Worm (Caenorhabditis elegans) whole organism, young adult: ENCODE results near the gene C14A4.13.

ENCODE experiments used
- B0035.1 ChIP-seq: sonication (generic microtip); optimal IDR thresholded peaks from 2 replicates; lab custom pipeline; 2016; ENCODE audit warnings: missing genetic modification characterization, mild to moderate bottlenecking, missing compliant biosample characterization, missing genotype, missing genetic modification reagents
- F49E8.2 ChIP-seq: sonication (generic microtip); optimal IDR thresholded peaks from 3 replicates; lab custom pipeline; 2017; ENCODE audit warnings: missing genetic modification characterization, mild to moderate bottlenecking, missing compliant biosample characterization, antibody characterized with exemption, moderate library complexity; ENCODE audit not compliant: insufficient read depth
- F55B11.4 ChIP-seq: sonication (generic microtip); optimal IDR thresholded peaks from 2 replicates; lab custom pipeline; 2016; ENCODE audit warnings: missing compliant biosample characterization, missing genetic modification characterization, borderline replicate concordance; ENCODE audit not compliant: insufficient read depth
- Y53G8AR.9 ChIP-seq: fragments of 200-800 bp; sonication (Bioruptor generic); conservative IDR thresholded peaks from 2 replicates; pipeline ENCODE4 v1.3.6; 2022; ENCODE audit warnings: missing genetic modification reagents, missing genetic modification characterization, missing compliant biosample characterization
- Y79H2A.3 ChIP-seq: fragments of 200-800 bp; sonication (Bioruptor generic); conservative IDR thresholded peaks from 2 replicates; pipeline ENCODE4 v1.3.6; 2022; ENCODE audit warnings: missing genetic modification reagents, missing genetic modification characterization, missing compliant biosample characterization
- ZK185.1 ChIP-seq: sonication (generic microtip); optimal IDR thresholded peaks from 2 replicates; lab custom pipeline; 2016; ENCODE audit warnings: mild to moderate bottlenecking, missing genetic modification characterization, missing compliant biosample characterization; ENCODE audit not compliant: poor library complexity, severe bottlenecking
- aptf-3 ChIP-seq: fragments of 200-800 bp; sonication (Bioruptor generic); IDR thresholded peaks from 2 replicates; pipeline ENCODE4 v1.3.6; 2022; ENCODE audit warnings: missing genetic modification characterization, missing compliant biosample characterization
- attf-6 ChIP-seq: fragments of 200-800 bp; sonication (Bioruptor generic); IDR thresholded peaks from 2 replicates; pipeline ENCODE4 v1.3.6; 2022; ENCODE audit warnings: missing genetic modification reagents, missing genetic modification characterization, missing compliant biosample characterization
- ccch-3 ChIP-seq: fragments of 200-800 bp; sonication (Bioruptor generic); optimal IDR thresholded peaks from 2 replicates; lab custom pipeline; 2018; ENCODE audit warnings: mild to moderate bottlenecking, missing genetic modification characterization, missing compliant biosample characterization
- cebp-1 ChIP-seq, 2 experiments: fragments of 200-800 bp in 1 of 2; sonication (Bioruptor generic) in 1 of 2; sonication (generic microtip) in 1 of 2; IDR thresholded peaks in 1 of 2; optimal IDR thresholded peaks in 1 of 2; 2 replicates each; pipeline versions ENCODE4 v1.3.6 to Lab custom; 2017 to 2022; ENCODE audit warnings: missing compliant biosample characterization in 2 of 2, missing genetic modification characterization in 2 of 2, mild to moderate bottlenecking in 1 of 2, missing genetic modification reagents in 1 of 2, moderate library complexity in 1 of 2
- cebp-2 ChIP-seq: fragments of 200-800 bp; sonication (Bioruptor generic); IDR thresholded peaks from 2 replicates; pipeline ENCODE4 v1.3.6; 2022; ENCODE audit warnings: missing genetic modification characterization, missing compliant biosample characterization
- ceh-100 ChIP-seq: fragments of 200-800 bp; sonication (Bioruptor generic); IDR thresholded peaks from 2 replicates; pipeline ENCODE4 v1.3.6; 2022; ENCODE audit warnings: missing genetic modification reagents, missing genetic modification characterization, missing compliant biosample characterization
- ceh-27 ChIP-seq: fragments of 200-800 bp; sonication (Bioruptor generic); optimal IDR thresholded peaks from 2 replicates; lab custom pipeline; 2018; ENCODE audit warnings: mild to moderate bottlenecking, missing genetic modification characterization, moderate library complexity, missing compliant biosample characterization
- ceh-58 ChIP-seq: fragments of 200-800 bp; sonication (Bioruptor generic); IDR thresholded peaks from 2 replicates; pipeline ENCODE4 v1.3.6; 2022; ENCODE audit warnings: missing genetic modification characterization, missing compliant biosample characterization
- chd-7 ChIP-seq: sonication (generic microtip); optimal IDR thresholded peaks from 2 replicates; lab custom pipeline; 2016; ENCODE audit warnings: mild to moderate bottlenecking, missing genetic modification characterization, moderate library complexity, missing compliant biosample characterization
- egl-18 ChIP-seq: fragments of 200-800 bp; sonication (Bioruptor generic); IDR thresholded peaks from 2 replicates; pipeline ENCODE4 v1.3.6; 2022; ENCODE audit warnings: missing genetic modification reagents, missing genetic modification characterization, missing compliant biosample characterization
- ekl-4 ChIP-seq: fragments of 200-800 bp; sonication (Bioruptor generic); IDR thresholded peaks from 2 replicates; pipeline ENCODE4 v1.3.6; 2022; ENCODE audit warnings: missing genetic modification reagents, missing genetic modification characterization, missing compliant biosample characterization
- him-1 ChIP-seq: sonication (generic microtip); optimal IDR thresholded peaks from 2 replicates; lab custom pipeline; 2016; ENCODE audit warnings: missing genotype, missing genetic modification reagents, missing genetic modification characterization, missing compliant biosample characterization
- hlh-26 ChIP-seq: fragments of 200-800 bp; sonication (Bioruptor generic); conservative IDR thresholded peaks from 2 replicates; pipeline ENCODE4 v1.3.6; 2022; ENCODE audit warnings: missing genetic modification reagents, missing genetic modification characterization, missing compliant biosample characterization
- hmg-1.2 ChIP-seq: fragments of 200-800 bp; sonication (Bioruptor generic); IDR thresholded peaks from 2 replicates; pipeline ENCODE4 v1.3.6; 2022; ENCODE audit warnings: missing genetic modification reagents, missing genetic modification characterization, missing compliant biosample characterization
- hmg-20 ChIP-seq: fragments of 200-800 bp; sonication (Bioruptor generic); IDR thresholded peaks from 2 replicates; pipeline ENCODE4 v1.3.6; 2022; ENCODE audit warnings: missing genetic modification reagents, missing genetic modification characterization, missing compliant biosample characterization
- hrde-1 ChIP-seq: sonication (generic microtip); optimal IDR thresholded peaks from 2 replicates; lab custom pipeline; 2016; ENCODE audit warnings: missing genetic modification characterization, mild to moderate bottlenecking, missing compliant biosample characterization, moderate library complexity, missing genotype, missing genetic modification reagents, borderline replicate concordance
- hsf-1 ChIP-seq: fragments of 200-800 bp; sonication (Bioruptor generic); IDR thresholded peaks from 2 replicates; pipeline ENCODE4 v1.3.6; 2022; ENCODE audit warnings: missing genetic modification reagents, missing genetic modification characterization, missing compliant biosample characterization
- lin-35 ChIP-seq, 3 experiments: fragments of 150-350 bp in 2 of 3; sonication (generic microtip) in 1 of 3; optimal IDR thresholded peaks; 2 replicates each; lab custom pipeline; 2014 to 2018; ENCODE audit warnings: missing biosample characterization in 3 of 3, missing genetic modification characterization in 3 of 3, missing genetic modification reagents in 3 of 3
- lin-54 ChIP-seq: fragments of 200-800 bp; sonication (Bioruptor generic); optimal IDR thresholded peaks from 2 replicates; lab custom pipeline; 2018; ENCODE audit warnings: mild to moderate bottlenecking, missing genetic modification characterization, missing compliant biosample characterization
- lsl-1 ChIP-seq: fragments of 200-800 bp; sonication (Bioruptor generic); optimal IDR thresholded peaks from 2 replicates; lab custom pipeline; 2018; ENCODE audit warnings: mild to moderate bottlenecking, missing genetic modification characterization, moderate library complexity, missing compliant biosample characterization
- madf-10 ChIP-seq: sonication (generic microtip); optimal IDR thresholded peaks from 2 replicates; lab custom pipeline; 2016; ENCODE audit warnings: mild to moderate bottlenecking, missing genetic modification characterization, missing compliant biosample characterization
- madf-6 ChIP-seq: fragments of 200-800 bp; sonication (Bioruptor generic); IDR thresholded peaks from 2 replicates; pipeline ENCODE4 v1.3.6; 2022; ENCODE audit warnings: missing genetic modification reagents, missing genetic modification characterization, missing compliant biosample characterization
- mel-28 ChIP-seq: sonication (generic microtip); optimal IDR thresholded peaks from 2 replicates; lab custom pipeline; 2016; ENCODE audit warnings: borderline replicate concordance, mild to moderate bottlenecking, missing genetic modification characterization, missing compliant biosample characterization
- mxl-1 ChIP-seq: sonication (generic microtip); optimal IDR thresholded peaks from 2 replicates; lab custom pipeline; 2016; ENCODE audit warnings: missing genetic modification characterization, missing compliant biosample characterization
- nhr-179 ChIP-seq: sonication (generic microtip); optimal IDR thresholded peaks from 2 replicates; lab custom pipeline; 2016; ENCODE audit warnings: mild to moderate bottlenecking, missing genetic modification characterization, missing compliant biosample characterization
- pbrm-1 ChIP-seq: fragments of 200-800 bp; sonication (Bioruptor generic); IDR thresholded peaks from 2 replicates; pipeline ENCODE4 v1.3.6; 2022; ENCODE audit warnings: missing genetic modification reagents, missing genetic modification characterization, missing compliant biosample characterization
- pha-4 ChIP-seq: fragments of 150-350 bp; sonication (generic microtip); optimal IDR thresholded peaks from 2 replicates; lab custom pipeline; 2014; ENCODE audit warnings: missing biosample characterization, missing genetic modification reagents, missing genetic modification characterization
- rcor-1 ChIP-seq: fragments of 200-800 bp; sonication (Bioruptor generic); IDR thresholded peaks from 2 replicates; pipeline ENCODE4 v1.3.6; 2022; ENCODE audit warnings: missing genetic modification reagents, missing genetic modification characterization, missing compliant biosample characterization
- rec-8 ChIP-seq, 2 experiments: sonication (generic microtip); optimal IDR thresholded peaks; 2 replicates each; lab custom pipeline; 2016; ENCODE audit warnings: mild to moderate bottlenecking in 2 of 2, missing genetic modification characterization in 2 of 2, missing genetic modification reagents in 2 of 2, missing genotype in 2 of 2, missing biosample characterization in 1 of 2, missing compliant biosample characterization in 1 of 2, moderate library complexity in 1 of 2
- repo-1 ChIP-seq: sonication (generic microtip); optimal IDR thresholded peaks from 2 replicates; lab custom pipeline; 2017; ENCODE audit warnings: mild to moderate bottlenecking, missing genetic modification characterization, missing compliant biosample characterization
- snpc-4 ChIP-seq, 5 experiments: fragments of 150-350 bp in 1 of 5; sonication (generic microtip) in 4 of 5; optimal IDR thresholded peaks; 2 replicates each; lab custom pipeline; 2014 to 2018; ENCODE audit warnings: missing genetic modification characterization in 5 of 5, missing biosample characterization in 3 of 5, antibody characterized with exemption in 2 of 5, mild to moderate bottlenecking in 2 of 5, missing compliant biosample characterization in 2 of 5, missing genotype in 2 of 5, moderate library complexity in 2 of 5, missing genetic modification reagents in 1 of 5
- tbp1 ChIP-seq: fragments of 200-800 bp; sonication (Bioruptor generic); optimal IDR thresholded peaks from 2 replicates; lab custom pipeline; 2018; ENCODE audit warnings: mild to moderate bottlenecking, missing genetic modification characterization, missing compliant biosample characterization
- unc-130 ChIP-seq: sonication (generic microtip); optimal IDR thresholded peaks from 2 replicates; lab custom pipeline; 2016; ENCODE audit warnings: missing genetic modification reagents, missing genetic modification characterization, missing compliant biosample characterization
- unc-62 ChIP-seq: fragments of 150-350 bp; optimal IDR thresholded peaks from 2 replicates; lab custom pipeline; 2014; ENCODE audit warnings: missing biosample characterization, missing genetic modification reagents, missing genetic modification characterization
- ztf-25 ChIP-seq: fragments of 200-800 bp; sonication (Bioruptor generic); IDR thresholded peaks from 2 replicates; pipeline ENCODE4 v1.3.6; 2022; ENCODE audit warnings: missing genetic modification reagents, missing genetic modification characterization, missing compliant biosample characterization

Gene C14A4.13

ce11 chrII:10618157-10618556 is at the start of gene C14A4.13:
Gene C14A4.13, plus strand, starts transcription at chrII:10618457.
- TF ChIP-seq aptf-3 (GFP tag; lab: Robert Waterston, UW) (no peak), repo-1 (no peak), pha-4 (no peak), F55B11.4 (tag; lab: Kevin White, UChicago) (no peak), hlh-26 (no peak), ccch-3 (GFP tag; lab: Kevin White, UChicago) (no peak), hmg-1.2 (GFP tag; lab: Robert Waterston, UW) (no peak), rec-8 (tag; optimal IDR thresholded peaks at IDR 0.05; lab: Kevin White, UChicago) (no peak)

ce11 chrII:10569498-10569897 is 48.8 kb upstream of the C14A4.13 start:
- TF ChIP-seq egl-18 (GFP tag; lab: Robert Waterston, UW) (no peak), tbp1 (no peak), F49E8.2 (no peak), rec-8 (tag; optimal IDR thresholded peaks at IDR 0.05; lab: Kevin White, UChicago) (no peak), pbrm-1 (no peak), ceh-58 (GFP tag; lab: Robert Waterston, UW) (no peak), ZK185.1 (tag; lab: Kevin White, UChicago) (no peak)

ce11 chrII:10570302-10570701 is 48.0 kb upstream of the C14A4.13 start, which contains the start of gene txt-13:
Gene txt-13, plus strand, starts transcription at chrII:10570602.
- TF ChIP-seq B0035.1 (tag; lab: Kevin White, UChicago) (no peak), ztf-25 (no peak), cebp-2 (GFP tag; lab: Robert Waterston, UW) (no peak), chd-7 (no peak), Y79H2A.3 (GFP tag; lab: Robert Waterston, UW) (no peak), mxl-1 (tag; lab: Kevin White, UChicago) (no peak), nhr-179 (tag; lab: Kevin White, UChicago) (no peak)

ce11 chrII:10571967-10572366 is 46.3 kb upstream of the C14A4.13 start, which contains the start of gene C06A1.3:
Gene C06A1.3, plus strand, starts transcription at chrII:10572267.
- TF ChIP-seq snpc-4 (GFP tag; optimal IDR thresholded peaks at IDR 0.05; lab: Kevin White, UChicago) (no peak), snpc-4 (tag; optimal IDR thresholded peaks at IDR 0.05; lab: Kevin White, UChicago) (no peak), ceh-58 (GFP tag; lab: Robert Waterston, UW) (no peak), lsl-1 (GFP tag; lab: Kevin White, UChicago) (no peak), unc-62 (GFP tag; lab: Kevin White, UChicago) (no peak), ceh-27 (GFP tag; lab: Kevin White, UChicago) (no peak), madf-10 (no peak), mel-28 (no peak), cebp-1 (GFP tag; IDR thresholded peaks at IDR 0.05; lab: Robert Waterston, UW) (no peak), cebp-1 (tag; optimal IDR thresholded peaks at IDR 0.05; lab: Kevin White, UChicago) (no peak)

- TF ChIP-seq hrde-1 (tag; lab: Kevin White, UChicago) (peak; percentile 87), hmg-20 (GFP tag; lab: Robert Waterston, UW) (no peak), madf-6 (GFP tag; lab: Robert Waterston, UW) (peak; percentile 60), him-1 (tag; lab: Kevin White, UChicago) (peak; percentile 18), unc-130 (GFP tag; lab: Kevin White, UChicago) (no peak), lin-54 (peak; percentile 24), lin-35 (GFP tag; optimal IDR thresholded peaks at IDR 0.05; lab: Kevin White, UChicago) (no peak), attf-6 (GFP tag; lab: Robert Waterston, UW) (0 out of 2 replicates have a peak, but pooled peaks have one; percentile 15), hsf-1 (GFP tag; lab: Robert Waterston, UW) (0 out of 2 replicates have a peak, but pooled peaks have one; percentile 50), ceh-100 (GFP tag; lab: Robert Waterston, UW) (0 out of 2 replicates have a peak, but pooled peaks have one; percentile 9), snpc-4 (GFP tag; optimal IDR thresholded peaks at IDR 0.05; lab: Kevin White, UChicago) (peak; percentile 33), snpc-4 (tag; optimal IDR thresholded peaks at IDR 0.05; lab: Kevin White, UChicago) (no peak), ekl-4 (peak; percentile 10; the same call in 1 of the 2 replicates), rcor-1 (GFP tag; lab: Robert Waterston, UW) (0 out of 2 replicates have a peak, but pooled peaks have one; percentile 19), Y53G8AR.9 (GFP tag; lab: Robert Waterston, UW) (no peak)
These were observed 44.1 kb upstream of the C14A4.13 start for ce11 chrII:10574177-10574576.
